Fruit fly (Drosophila melanogaster): ENCODE data around the gene exex.

DNA sequence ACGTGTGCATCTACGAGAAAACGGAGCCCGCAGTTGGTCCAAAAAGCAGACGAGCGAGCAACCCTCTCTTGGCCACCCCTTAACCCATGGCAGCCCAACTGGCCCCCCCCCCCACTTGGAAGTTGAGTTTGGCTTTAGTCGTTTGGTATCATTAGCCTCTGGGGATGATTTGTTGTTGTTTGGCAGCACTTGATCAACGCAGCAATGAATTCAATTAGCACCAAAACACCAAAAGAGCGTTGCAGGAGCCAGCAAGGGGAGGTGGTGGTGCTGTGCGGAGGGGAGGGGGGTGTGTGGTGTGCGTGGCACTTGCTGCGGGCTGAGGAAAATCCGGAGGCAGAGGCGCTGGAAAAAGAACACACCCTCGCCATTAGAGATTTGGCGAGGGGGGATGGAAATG, 7.0 kb downstream of the exex start:
- TF ChIP-seq CG8119 (GFP tag; IDR thresholded peaks at IDR 0.05) (no peak), topi (GFP tag; optimal IDR thresholded peaks at IDR 0.05) (no peak), CG16779 (tag; optimal IDR thresholded peaks at IDR 0.05) (no peak), Blimp-1 (GFP tag; optimal IDR thresholded peaks at IDR 0.05) (no peak), dsx (GFP tag; optimal IDR thresholded peaks at IDR 0.05; ENCODE audit: poor library complexity, severe bottlenecking) (no peak), Eip75B (GFP tag; optimal IDR thresholded peaks at IDR 0.05) (no peak), Sox15 (GFP tag; optimal IDR thresholded peaks at IDR 0.05) (no peak), CG6276 (GFP tag; optimal IDR thresholded peaks at IDR 0.05) (no peak), pdm3 (GFP tag; optimal IDR thresholded peaks at IDR 0.05) (no peak), CG3919 (GFP tag; optimal IDR thresholded peaks at IDR 0.05) (no peak), CG15336 (GFP tag; IDR thresholded peaks at IDR 0.05) (no peak), fd59A (GFP tag; optimal IDR thresholded peaks at IDR 0.05) (no peak)
